Worm (Caenorhabditis elegans) whole organism, L4/young adult: ENCODE results near the gene dyrb-1.

Source experiments
- W03F9.2 ChIP-seq: fragments of 150-350 bp; optimal IDR thresholded peaks from 2 replicates; lab custom pipeline; 2014; ENCODE audit warnings: missing biosample characterization, missing genetic modification characterization
- him-1 ChIP-seq: sonication (generic microtip); optimal IDR thresholded peaks from 2 replicates; lab custom pipeline; 2016; ENCODE audit warnings: missing genotype, missing genetic modification reagents, missing genetic modification characterization, missing compliant biosample characterization

DNA sequence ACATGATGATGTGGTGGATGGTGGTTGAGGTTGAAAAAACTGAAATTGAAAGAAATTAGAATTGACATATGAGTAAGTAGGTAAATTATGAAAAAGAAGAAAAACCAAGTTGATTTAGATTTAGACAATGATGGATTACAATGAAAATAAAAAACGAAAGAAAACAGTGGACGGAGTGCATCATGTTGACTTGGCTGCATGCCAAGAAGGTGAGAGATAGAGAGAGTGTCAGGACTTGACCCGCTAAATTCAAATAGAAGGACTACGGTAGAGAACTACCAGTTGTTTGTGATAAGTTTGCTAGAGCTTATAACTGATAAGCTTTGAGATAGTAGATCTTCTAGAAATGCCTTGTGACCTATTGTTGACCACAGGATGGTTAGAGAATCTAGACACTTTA lies 45.8 kb downstream of the dyrb-1 start, which contains the start of gene T24B8.3:
- TF ChIP-seq him-1 (no peak), W03F9.2 (tag; lab: Kevin White, UChicago) (no peak)
